Worm (Caenorhabditis elegans): ENCODE results near the gene C23H3.2.

DNA sequence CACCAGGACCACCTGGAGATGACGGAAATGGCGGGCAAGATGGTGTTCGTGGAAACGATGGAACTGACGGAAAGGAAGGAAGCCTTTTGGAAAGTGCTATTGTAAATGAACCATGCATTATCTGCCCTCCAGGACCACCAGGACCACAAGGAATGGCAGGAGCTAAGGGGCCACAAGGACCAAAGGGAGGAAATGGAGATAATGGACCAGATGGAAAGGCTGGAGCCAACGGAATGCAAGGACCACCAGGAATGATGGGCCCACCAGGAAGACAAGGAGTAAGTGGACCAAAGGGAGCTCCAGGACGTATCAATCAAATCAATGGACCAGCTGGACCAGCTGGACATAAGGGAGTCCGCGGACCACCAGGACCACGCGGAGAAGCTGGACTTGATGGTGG is 37.4 kb upstream of the C23H3.2 start:
- TF ChIP-seq cog-1 (tag; optimal IDR thresholded peaks at IDR 0.05): no peak
- TF ChIP-seq ztf-29 (GFP tag; IDR thresholded peaks at IDR 0.05): no peak
- no peak for TF ChIP-seq flt-1 (GFP tag; IDR thresholded peaks at IDR 0.05)
- no peak for TF ChIP-seq T22C8.4 (GFP tag; IDR thresholded peaks at IDR 0.05)
- TF ChIP-seq klf-2 (GFP tag; conservative IDR thresholded peaks at IDR 0.05): no peak
- no peak for TF ChIP-seq ztf-23 (GFP tag; IDR thresholded peaks at IDR 0.05)
- TF ChIP-seq tab-1 (GFP tag; IDR thresholded peaks at IDR 0.05): no peak
- TF ChIP-seq ref-1 (GFP tag; conservative IDR thresholded peaks at IDR 0.05): no peak
- no peak for TF ChIP-seq med-1 (GFP tag; optimal IDR thresholded peaks at IDR 0.05; ENCODE audit: insufficient read depth)
